Worm (Caenorhabditis elegans) whole organism, midembryonic: ENCODE data around the gene F38H4.4.

Experiments
- T22C8.4 ChIP-seq: fragments of 200-800 bp; sonication (Bioruptor generic); IDR thresholded peaks from 2 replicates; pipeline ENCODE4 v1.3.6; 2022; ENCODE audit warnings: missing genetic modification characterization, missing compliant biosample characterization
- cog-1 ChIP-seq: sonication (generic microtip); optimal IDR thresholded peaks from 2 replicates; lab custom pipeline; 2016; ENCODE audit warnings: missing genetic modification characterization, missing compliant biosample characterization
- flt-1 ChIP-seq: fragments of 200-800 bp; sonication (Bioruptor generic); IDR thresholded peaks from 2 replicates; pipeline ENCODE4 v1.3.6; 2022; ENCODE audit warnings: missing genetic modification characterization, missing compliant biosample characterization
- klf-2 ChIP-seq: fragments of 200-800 bp; sonication (Bioruptor generic); conservative IDR thresholded peaks from 2 replicates; pipeline ENCODE4 v1.3.6; 2022; ENCODE audit warnings: missing genetic modification reagents, missing genetic modification characterization, missing compliant biosample characterization
- med-1 ChIP-seq: sonication (generic microtip); optimal IDR thresholded peaks from 2 replicates; lab custom pipeline; 2017; ENCODE audit warnings: missing genetic modification characterization, mild to moderate bottlenecking, missing compliant biosample characterization, antibody characterized with exemption, missing genetic modification reagents; ENCODE audit not compliant: insufficient read depth
- ref-1 ChIP-seq: fragments of 200-800 bp; sonication (Bioruptor generic); conservative IDR thresholded peaks from 2 replicates; pipeline ENCODE4 v1.3.6; 2022; ENCODE audit warnings: missing genetic modification reagents, missing genetic modification characterization, missing compliant biosample characterization
- tab-1 ChIP-seq: fragments of 200-800 bp; sonication (Bioruptor generic); IDR thresholded peaks from 2 replicates; pipeline ENCODE4 v1.3.6; 2022; ENCODE audit warnings: missing genetic modification characterization, missing compliant biosample characterization
- ztf-29 ChIP-seq: fragments of 200-800 bp; sonication (Bioruptor generic); IDR thresholded peaks from 2 replicates; pipeline ENCODE4 v1.3.6; 2022; ENCODE audit warnings: missing genetic modification reagents, missing genetic modification characterization, missing compliant biosample characterization

ce11 chrIV:11878249-11878648 lies 30.2 kb downstream of the F38H4.4 start, which contains the start of gene cutl-27:
- TF ChIP-seq med-1 (GFP tag; lab: Kevin White, UChicago), result no peak
- TF ChIP-seq ref-1 (GFP tag; lab: Robert Waterston, UW), result no peak
- TF ChIP-seq tab-1, result no peak
- TF ChIP-seq cog-1 (tag; lab: Kevin White, UChicago), result no peak
- no peak for TF ChIP-seq ztf-29
- TF ChIP-seq flt-1 (GFP tag; lab: Robert Waterston, UW), result no peak
- no peak for TF ChIP-seq klf-2 (GFP tag; lab: Robert Waterston, UW)
- TF ChIP-seq T22C8.4 (GFP tag; lab: Robert Waterston, UW), result no peak
